Fruit fly (Drosophila melanogaster) whole organism: ENCODE data around the gene sol.

Source experiments
- CG8478 ChIP-seq: fragments of >200 bp; optimal IDR thresholded peaks from 2 replicates; lab custom pipeline; 2018; ENCODE audit warnings: inconsistent platforms
- Dll ChIP-seq: fragments of >200 bp; optimal IDR thresholded peaks from 2 replicates; lab custom pipeline; 2017
- pan ChIP-seq: fragments of >200 bp; optimal IDR thresholded peaks from 2 replicates; lab custom pipeline; 2017
- psq ChIP-seq: fragments of >200 bp; optimal IDR thresholded peaks from 2 replicates; lab custom pipeline; 2017
- usp ChIP-seq: fragments of >200 bp; optimal IDR thresholded peaks from 2 replicates; lab custom pipeline; 2017; ENCODE audit warnings: missing biosample characterization, missing genetic modification characterization, mixed read lengths

DNA sequence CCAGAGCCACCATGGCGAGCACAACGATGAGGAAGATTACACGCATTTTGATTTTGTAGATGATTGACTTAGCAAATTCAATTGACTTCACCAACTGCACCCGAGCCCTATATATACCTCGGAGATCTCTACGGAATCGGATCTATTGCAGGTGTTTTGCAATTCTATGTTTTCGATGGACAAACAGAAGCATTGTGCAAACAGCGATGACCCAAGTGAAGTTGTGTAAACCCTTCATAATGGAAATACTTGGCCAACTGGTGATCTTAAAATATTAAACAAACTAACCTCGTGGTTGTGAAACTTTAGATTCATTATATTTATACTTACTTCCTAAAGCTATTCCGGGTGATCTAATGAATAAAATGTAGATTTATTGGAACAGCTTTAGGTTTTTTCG lies 52.6 kb downstream of the sol start, which contains the start of gene whe:
- TF ChIP-seq usp (GFP tag; lab: Kevin White, UChicago) = no peak
- TF ChIP-seq CG8478 (lab: Kevin White, UChicago) = no peak
- no peak for TF ChIP-seq psq (lab: Kevin White, UChicago)
- TF ChIP-seq Dll (lab: Kevin White, UChicago) = no peak
- no peak for TF ChIP-seq pan (lab: Kevin White, UChicago)
